Worm (Caenorhabditis elegans) whole organism, L3 larva: ENCODE data around the gene clec-266.

ENCODE experiments used
- ZK546.5 ChIP-seq: sonication (generic microtip); optimal IDR thresholded peaks from 2 replicates; lab custom pipeline; 2017; ENCODE audit warnings: missing biosample characterization, missing genetic modification characterization
- ceh-16 ChIP-seq: sonication (generic microtip); optimal IDR thresholded peaks from 2 replicates; lab custom pipeline; 2017; ENCODE audit warnings: missing biosample characterization, missing genetic modification characterization
- elt-2 ChIP-seq: sonication (generic microtip); optimal IDR thresholded peaks from 2 replicates; lab custom pipeline; 2016; ENCODE audit warnings: missing genetic modification reagents, mild to moderate bottlenecking, missing genetic modification characterization, missing compliant biosample characterization
- fos-1 ChIP-seq: fragments of 150-350 bp; optimal IDR thresholded peaks from 2 replicates; lab custom pipeline; 2014; ENCODE audit warnings: missing biosample characterization, missing genetic modification characterization
- lin-39 ChIP-seq: fragments of 150-350 bp; optimal IDR thresholded peaks from 2 replicates; lab custom pipeline; 2018; ENCODE audit warnings: missing biosample characterization, missing genetic modification reagents, missing genetic modification characterization
- nfya-1 ChIP-seq: sonication (generic microtip); optimal IDR thresholded peaks from 2 replicates; lab custom pipeline; 2017; ENCODE audit warnings: missing genetic modification characterization, mild to moderate bottlenecking, missing compliant biosample characterization, antibody characterized with exemption, moderate library complexity; ENCODE audit not compliant: insufficient read depth
- nhr-28 ChIP-seq: fragments of 150-350 bp; optimal IDR thresholded peaks from 2 replicates; lab custom pipeline; 2014; ENCODE audit warnings: missing biosample characterization, missing genetic modification characterization
- nhr-77 ChIP-seq: fragments of 150-350 bp; optimal IDR thresholded peaks from 2 replicates; lab custom pipeline; 2014; ENCODE audit warnings: missing biosample characterization, missing genetic modification characterization
- zag-1 ChIP-seq: fragments of 150-350 bp; optimal IDR thresholded peaks from 2 replicates; lab custom pipeline; 2014; ENCODE audit warnings: missing biosample characterization, missing genetic modification characterization
- ztf-11 ChIP-seq: fragments of 150-350 bp; optimal IDR thresholded peaks from 2 replicates; lab custom pipeline; 2014; ENCODE audit warnings: missing biosample characterization, missing genetic modification characterization
- ztf-4 ChIP-seq: fragments of 150-350 bp; optimal IDR thresholded peaks from 2 replicates; lab custom pipeline; 2014; ENCODE audit warnings: missing biosample characterization, missing genetic modification characterization

- no peak for TF ChIP-seq ceh-16 (tag; lab: Kevin White, UChicago)
- TF ChIP-seq zag-1 (tag; lab: Kevin White, UChicago) = no peak
- no peak for TF ChIP-seq ztf-4 (tag; lab: Kevin White, UChicago)
- no peak for TF ChIP-seq ZK546.5 (tag; lab: Kevin White, UChicago)
- TF ChIP-seq nhr-28 (tag; lab: Kevin White, UChicago) = no peak
- TF ChIP-seq nfya-1 (tag; lab: Kevin White, UChicago) = no peak
- no peak for TF ChIP-seq nhr-77
- TF ChIP-seq elt-2 (tag; lab: Kevin White, UChicago) = no peak
- TF ChIP-seq lin-39 (tag; lab: Kevin White, UChicago) = no peak
- no peak for TF ChIP-seq fos-1 (tag; lab: Kevin White, UChicago)
- TF ChIP-seq ztf-11 = no peak
Measured at ce11 chrX:6631437-6631836, 8.7 kb upstream of the clec-266 start, which contains the start of gene aexr-2.
